Worm (Caenorhabditis elegans) whole organism, young adult: ENCODE results near the gene ccdc-149.
A peak's percentile ranks its signal among the peaks of the same experiment; 100 is the strongest.

ENCODE experiments used
- B0019.2 ChIP-seq: fragments of 200-800 bp; sonication (Bioruptor generic); conservative IDR thresholded peaks from 2 replicates; pipeline ENCODE4 v1.3.6; 2022; ENCODE audit warnings: missing genetic modification reagents, missing genetic modification characterization, missing compliant biosample characterization
- B0261.1 ChIP-seq: sonication (generic microtip); optimal IDR thresholded peaks from 2 replicates; lab custom pipeline; 2016; ENCODE audit warnings: mild to moderate bottlenecking, missing genetic modification characterization, moderate library complexity, missing compliant biosample characterization
- D2030.7 ChIP-seq: fragments of 200-800 bp; sonication (Bioruptor generic); IDR thresholded peaks from 2 replicates; pipeline ENCODE4 v1.3.6; 2022; ENCODE audit warnings: missing genetic modification reagents, missing genetic modification characterization, missing compliant biosample characterization
- F22D6.2 ChIP-seq: sonication (generic microtip); optimal IDR thresholded peaks from 2 replicates; lab custom pipeline; 2016; ENCODE audit warnings: mild to moderate bottlenecking, missing genetic modification characterization, missing compliant biosample characterization
- F23B12.7 ChIP-seq: sonication (generic microtip); optimal IDR thresholded peaks from 2 replicates; lab custom pipeline; 2017; ENCODE audit warnings: missing genetic modification characterization, mild to moderate bottlenecking, missing compliant biosample characterization, antibody characterized with exemption, moderate library complexity; ENCODE audit not compliant: insufficient read depth
- F37B4.10 ChIP-seq: fragments of 200-800 bp; sonication (Bioruptor generic); IDR thresholded peaks from 2 replicates; pipeline ENCODE4 v1.3.6; 2022; ENCODE audit warnings: missing genetic modification characterization, missing compliant biosample characterization
- F57A8.1 ChIP-seq: fragments of 200-800 bp; sonication (Bioruptor generic); optimal IDR thresholded peaks from 2 replicates; lab custom pipeline; 2018; ENCODE audit warnings: mild to moderate bottlenecking, missing genetic modification characterization, moderate library complexity, missing compliant biosample characterization
- K12H6.12 ChIP-seq: fragments of 200-800 bp; sonication (Bioruptor generic); optimal IDR thresholded peaks from 2 replicates; lab custom pipeline; 2018; ENCODE audit warnings: mild to moderate bottlenecking, missing genetic modification characterization, missing compliant biosample characterization
- T07F8.4 ChIP-seq: sonication (generic microtip); optimal IDR thresholded peaks from 2 replicates; lab custom pipeline; 2016; ENCODE audit warnings: mild to moderate bottlenecking, missing genetic modification characterization, moderate library complexity, missing compliant biosample characterization
- T26A5.8 ChIP-seq: sonication (generic microtip); optimal IDR thresholded peaks from 2 replicates; lab custom pipeline; 2016; ENCODE audit warnings: missing genetic modification characterization, missing compliant biosample characterization
- Y56A3A.18 ChIP-seq: fragments of 200-800 bp; sonication (Bioruptor generic); IDR thresholded peaks from 2 replicates; pipeline ENCODE4 v1.3.6; 2022; ENCODE audit warnings: missing genetic modification reagents, missing genetic modification characterization, missing compliant biosample characterization
- akir-1 ChIP-seq: fragments of 200-800 bp; sonication (Bioruptor generic); optimal IDR thresholded peaks from 2 replicates; lab custom pipeline; 2018; ENCODE audit warnings: mild to moderate bottlenecking, missing genetic modification characterization, moderate library complexity, missing compliant biosample characterization
- aptf-3 ChIP-seq: fragments of 200-800 bp; sonication (Bioruptor generic); IDR thresholded peaks from 2 replicates; pipeline ENCODE4 v1.3.6; 2022; ENCODE audit warnings: missing genetic modification characterization, missing compliant biosample characterization
- attf-3 ChIP-seq: fragments of 200-800 bp; sonication (Bioruptor generic); conservative IDR thresholded peaks from 2 replicates; pipeline ENCODE4 v1.3.6; 2022; ENCODE audit warnings: missing genetic modification reagents, missing genetic modification characterization, missing compliant biosample characterization
- attf-6 ChIP-seq: fragments of 200-800 bp; sonication (Bioruptor generic); IDR thresholded peaks from 2 replicates; pipeline ENCODE4 v1.3.6; 2022; ENCODE audit warnings: missing genetic modification reagents, missing genetic modification characterization, missing compliant biosample characterization
- bed-1 ChIP-seq: fragments of 200-800 bp; sonication (Bioruptor generic); IDR thresholded peaks from 2 replicates; pipeline ENCODE4 v1.3.6; 2022; ENCODE audit warnings: missing genetic modification reagents, missing genetic modification characterization, missing compliant biosample characterization
- cebp-2 ChIP-seq: fragments of 200-800 bp; sonication (Bioruptor generic); IDR thresholded peaks from 2 replicates; pipeline ENCODE4 v1.3.6; 2022; ENCODE audit warnings: missing genetic modification characterization, missing compliant biosample characterization
- ceh-100 ChIP-seq: fragments of 200-800 bp; sonication (Bioruptor generic); IDR thresholded peaks from 2 replicates; pipeline ENCODE4 v1.3.6; 2022; ENCODE audit warnings: missing genetic modification reagents, missing genetic modification characterization, missing compliant biosample characterization
- ceh-79 ChIP-seq: sonication (generic microtip); optimal IDR thresholded peaks from 2 replicates; lab custom pipeline; 2017; ENCODE audit warnings: mild to moderate bottlenecking, missing genetic modification characterization, missing compliant biosample characterization
- ceh-91 ChIP-seq: fragments of 200-800 bp; sonication (Bioruptor generic); IDR thresholded peaks from 2 replicates; pipeline ENCODE4 v1.3.6; 2022; ENCODE audit warnings: missing genetic modification reagents, missing genetic modification characterization, missing compliant biosample characterization
- dox-1 ChIP-seq: fragments of 200-800 bp; sonication (Bioruptor generic); IDR thresholded peaks from 2 replicates; pipeline ENCODE4 v1.3.6; 2022; ENCODE audit warnings: missing genetic modification reagents, missing genetic modification characterization, missing compliant biosample characterization
- egl-44 ChIP-seq: fragments of 200-800 bp; sonication (Bioruptor generic); IDR thresholded peaks from 2 replicates; pipeline ENCODE4 v1.3.6; 2022; ENCODE audit warnings: missing genetic modification reagents, missing genetic modification characterization, missing compliant biosample characterization
- ekl-4 ChIP-seq: fragments of 200-800 bp; sonication (Bioruptor generic); IDR thresholded peaks from 2 replicates; pipeline ENCODE4 v1.3.6; 2022; ENCODE audit warnings: missing genetic modification reagents, missing genetic modification characterization, missing compliant biosample characterization
- hlh-12 ChIP-seq: sonication (generic microtip); optimal IDR thresholded peaks from 2 replicates; lab custom pipeline; 2016; ENCODE audit warnings: missing genetic modification characterization, missing compliant biosample characterization
- hlh-26 ChIP-seq: fragments of 200-800 bp; sonication (Bioruptor generic); conservative IDR thresholded peaks from 2 replicates; pipeline ENCODE4 v1.3.6; 2022; ENCODE audit warnings: missing genetic modification reagents, missing genetic modification characterization, missing compliant biosample characterization
- hmg-20 ChIP-seq: fragments of 200-800 bp; sonication (Bioruptor generic); IDR thresholded peaks from 2 replicates; pipeline ENCODE4 v1.3.6; 2022; ENCODE audit warnings: missing genetic modification reagents, missing genetic modification characterization, missing compliant biosample characterization
- lin-40 ChIP-seq: sonication (generic microtip); optimal IDR thresholded peaks from 2 replicates; lab custom pipeline; 2016; ENCODE audit warnings: missing genetic modification characterization, mild to moderate bottlenecking, missing compliant biosample characterization, missing genotype, missing genetic modification reagents
- lin-54 ChIP-seq: fragments of 200-800 bp; sonication (Bioruptor generic); optimal IDR thresholded peaks from 2 replicates; lab custom pipeline; 2018; ENCODE audit warnings: mild to moderate bottlenecking, missing genetic modification characterization, missing compliant biosample characterization
- madf-3 ChIP-seq: fragments of 200-800 bp; sonication (Bioruptor generic); IDR thresholded peaks from 2 replicates; pipeline ENCODE4 v1.3.6; 2022; ENCODE audit warnings: missing genetic modification reagents, missing genetic modification characterization, missing compliant biosample characterization
- nhr-120 ChIP-seq: fragments of 200-800 bp; sonication (Bioruptor generic); IDR thresholded peaks from 2 replicates; pipeline ENCODE4 v1.3.6; 2022; ENCODE audit warnings: missing genetic modification characterization, missing compliant biosample characterization
- nhr-27 ChIP-seq: fragments of 200-800 bp; sonication (Bioruptor generic); optimal IDR thresholded peaks from 2 replicates; lab custom pipeline; 2018; ENCODE audit warnings: mild to moderate bottlenecking, missing genetic modification characterization, moderate library complexity, missing compliant biosample characterization
- nhr-80 ChIP-seq: sonication (generic microtip); optimal IDR thresholded peaks from 2 replicates; lab custom pipeline; 2016; ENCODE audit warnings: missing genetic modification characterization, missing compliant biosample characterization
- nhr-90 ChIP-seq: sonication (generic microtip); optimal IDR thresholded peaks from 2 replicates; lab custom pipeline; 2016; ENCODE audit warnings: missing genotype, mild to moderate bottlenecking, missing genetic modification characterization, missing compliant biosample characterization
- pbrm-1 ChIP-seq: fragments of 200-800 bp; sonication (Bioruptor generic); IDR thresholded peaks from 2 replicates; pipeline ENCODE4 v1.3.6; 2022; ENCODE audit warnings: missing genetic modification reagents, missing genetic modification characterization, missing compliant biosample characterization
- sdz-38 ChIP-seq: sonication (generic microtip); optimal IDR thresholded peaks from 2 replicates; lab custom pipeline; 2016; ENCODE audit warnings: missing genotype, missing genetic modification characterization, missing compliant biosample characterization
- sea-2 ChIP-seq: fragments of 200-800 bp; sonication (Bioruptor generic); IDR thresholded peaks from 2 replicates; pipeline ENCODE4 v1.3.6; 2022; ENCODE audit warnings: missing genetic modification characterization, missing compliant biosample characterization
- snpc-4 ChIP-seq, 5 experiments: fragments of 150-350 bp in 1 of 5; sonication (generic microtip) in 4 of 5; optimal IDR thresholded peaks; 2 replicates each; lab custom pipeline; 2014 to 2018; ENCODE audit warnings: missing genetic modification characterization in 5 of 5, missing biosample characterization in 3 of 5, antibody characterized with exemption in 2 of 5, mild to moderate bottlenecking in 2 of 5, missing compliant biosample characterization in 2 of 5, missing genotype in 2 of 5, moderate library complexity in 2 of 5, missing genetic modification reagents in 1 of 5
- somi-1 ChIP-seq: fragments of 200-800 bp; sonication (Bioruptor generic); optimal IDR thresholded peaks from 2 replicates; lab custom pipeline; 2018; ENCODE audit warnings: mild to moderate bottlenecking, missing genetic modification characterization, missing compliant biosample characterization
- tbp1 ChIP-seq: fragments of 200-800 bp; sonication (Bioruptor generic); optimal IDR thresholded peaks from 2 replicates; lab custom pipeline; 2018; ENCODE audit warnings: mild to moderate bottlenecking, missing genetic modification characterization, missing compliant biosample characterization

The ccdc-149 gene

ce11 chrX:11498871-11499270 lies 12.4 kb downstream of the ccdc-149 start:
- TF ChIP-seq D2030.7 (GFP tag; lab: Robert Waterston, UW) = no peak
- TF ChIP-seq nhr-80 (tag; lab: Kevin White, UChicago) = peak; percentile 24

DNA sequence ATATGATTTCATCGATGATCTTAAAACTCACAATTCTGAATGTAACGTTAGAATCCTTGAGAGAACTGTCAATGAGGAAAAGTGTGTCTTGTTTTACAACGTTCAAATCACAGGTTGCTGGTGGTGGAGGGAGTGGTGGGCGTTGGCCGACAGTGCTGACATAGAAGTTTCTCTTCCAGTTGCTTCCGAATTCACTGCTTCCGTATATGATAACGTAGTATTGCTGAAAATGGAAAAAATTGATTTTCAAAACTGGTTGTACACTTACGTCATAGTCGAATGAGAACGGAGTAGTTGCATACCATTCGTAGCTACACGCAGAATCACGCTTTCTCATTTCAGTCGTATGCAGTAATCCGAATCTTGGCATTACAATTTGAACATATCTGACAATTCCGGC lies 19.4 kb downstream of the ccdc-149 start:
- no peak for TF ChIP-seq F23B12.7 (tag; lab: Kevin White, UChicago)
- no peak for TF ChIP-seq B0261.1 (tag; lab: Kevin White, UChicago)
- no peak for TF ChIP-seq tbp1 (GFP tag; lab: Kevin White, UChicago)
- no peak for TF ChIP-seq ekl-4 (GFP tag; lab: Robert Waterston, UW)
- no peak for TF ChIP-seq nhr-120 (GFP tag; lab: Robert Waterston, UW)
- TF ChIP-seq pbrm-1 (GFP tag; lab: Robert Waterston, UW) = no peak
- no peak for TF ChIP-seq bed-1 (GFP tag; lab: Robert Waterston, UW)
- no peak for TF ChIP-seq cebp-2 (GFP tag; lab: Robert Waterston, UW)
- no peak for TF ChIP-seq lin-40
- TF ChIP-seq ceh-91 = no peak

DNA sequence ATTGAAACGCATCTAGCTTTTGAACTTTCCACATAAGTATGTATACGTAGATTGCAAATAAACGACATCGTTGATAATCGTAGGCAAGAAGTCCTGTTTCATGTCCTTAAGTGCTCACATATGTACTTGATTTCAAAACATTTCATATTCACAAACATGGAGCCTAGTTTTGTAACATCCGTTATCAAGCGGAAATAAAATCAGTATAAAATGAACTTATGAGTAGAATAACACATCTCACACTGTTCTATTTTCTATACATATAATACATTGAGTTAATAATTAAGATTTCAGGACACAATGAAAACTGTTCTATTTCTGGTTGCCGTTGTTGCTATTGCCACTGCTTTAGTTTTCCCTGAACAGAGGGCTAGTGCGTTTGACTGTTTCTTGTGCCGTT lies 21.4 kb downstream of the ccdc-149 start, which contains the start of gene spp-21:
Gene spp-21, plus strand, starts transcription at position 301 of the 400 bp plus-strand sequence.
- TF ChIP-seq B0019.2 (GFP tag; lab: Robert Waterston, UW) = no peak
- no peak for TF ChIP-seq dox-1
- no peak for TF ChIP-seq nhr-27 (tag; lab: Kevin White, UChicago)
- TF ChIP-seq ceh-100 (GFP tag; lab: Robert Waterston, UW) = no peak
- TF ChIP-seq lin-40 = no peak
- TF ChIP-seq ceh-79 (tag; lab: Kevin White, UChicago) = no peak
- TF ChIP-seq F22D6.2 (tag; lab: Kevin White, UChicago) = no peak
- TF ChIP-seq lin-54 (GFP tag; lab: Kevin White, UChicago) = no peak
- no peak for TF ChIP-seq F57A8.1 (GFP tag; lab: Kevin White, UChicago)
- no peak for TF ChIP-seq hmg-20 (GFP tag; lab: Robert Waterston, UW)
- no peak for TF ChIP-seq K12H6.12 (tag; lab: Kevin White, UChicago)
- TF ChIP-seq snpc-4 (GFP tag; optimal IDR thresholded peaks at IDR 0.05; lab: Kevin White, UChicago) = no peak
- TF ChIP-seq snpc-4 (tag; optimal IDR thresholded peaks at IDR 0.05; lab: Kevin White, UChicago) = no peak
- TF ChIP-seq akir-1 (GFP tag; lab: Kevin White, UChicago) = no peak
- no peak for TF ChIP-seq D2030.7 (GFP tag; lab: Robert Waterston, UW)
- no peak for TF ChIP-seq somi-1 (GFP tag; lab: Kevin White, UChicago)

DNA sequence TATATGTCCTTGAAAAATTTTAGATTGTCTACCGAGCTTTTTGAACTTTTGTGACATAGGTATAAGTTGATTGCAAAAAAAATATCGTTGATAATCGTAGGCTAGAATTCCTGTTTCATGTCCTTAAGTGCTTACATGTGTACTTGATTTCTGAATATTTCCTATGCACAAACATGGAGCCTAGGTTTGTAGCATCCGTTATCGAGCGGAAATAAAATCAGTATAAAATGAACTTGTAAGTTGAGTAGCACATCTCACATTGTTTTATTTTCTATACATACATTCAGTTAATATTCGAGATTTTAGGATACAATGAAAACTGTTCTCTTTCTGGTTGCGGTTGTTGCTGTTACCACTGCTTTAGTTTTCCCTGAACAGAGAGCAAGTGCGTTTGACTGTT lies 23.8 kb downstream of the ccdc-149 start, which contains the start of gene spp-9:
Gene spp-9, plus strand, starts transcription at position 301 of the 400 bp plus-strand sequence.
- no peak for TF ChIP-seq hlh-26
- no peak for TF ChIP-seq B0019.2 (GFP tag; lab: Robert Waterston, UW)
- no peak for TF ChIP-seq attf-6 (GFP tag; lab: Robert Waterston, UW)
- TF ChIP-seq madf-3 (GFP tag; lab: Robert Waterston, UW) = no peak
- no peak for TF ChIP-seq T26A5.8
- TF ChIP-seq akir-1 (GFP tag; lab: Kevin White, UChicago) = no peak
- no peak for TF ChIP-seq hlh-12 (tag; lab: Kevin White, UChicago)
- no peak for TF ChIP-seq attf-3 (GFP tag; lab: Robert Waterston, UW)
- TF ChIP-seq K12H6.12 (tag; lab: Kevin White, UChicago) = no peak
- no peak for TF ChIP-seq F37B4.10 (GFP tag; lab: Robert Waterston, UW)
- TF ChIP-seq sea-2 (GFP tag; lab: Robert Waterston, UW) = no peak
- TF ChIP-seq aptf-3 (GFP tag; lab: Robert Waterston, UW) = no peak
- TF ChIP-seq hmg-20 (GFP tag; lab: Robert Waterston, UW) = no peak
- TF ChIP-seq nhr-27 (tag; lab: Kevin White, UChicago) = no peak
- TF ChIP-seq nhr-90 (tag; lab: Kevin White, UChicago) = no peak
- TF ChIP-seq sdz-38 (tag; lab: Kevin White, UChicago) = no peak
- TF ChIP-seq T07F8.4 = no peak
- TF ChIP-seq egl-44 = no peak
- no peak for TF ChIP-seq Y56A3A.18 (GFP tag; lab: Robert Waterston, UW)
